Worm (Caenorhabditis elegans): Measurements from ENCODE around the gene K08E7.6.

DNA sequence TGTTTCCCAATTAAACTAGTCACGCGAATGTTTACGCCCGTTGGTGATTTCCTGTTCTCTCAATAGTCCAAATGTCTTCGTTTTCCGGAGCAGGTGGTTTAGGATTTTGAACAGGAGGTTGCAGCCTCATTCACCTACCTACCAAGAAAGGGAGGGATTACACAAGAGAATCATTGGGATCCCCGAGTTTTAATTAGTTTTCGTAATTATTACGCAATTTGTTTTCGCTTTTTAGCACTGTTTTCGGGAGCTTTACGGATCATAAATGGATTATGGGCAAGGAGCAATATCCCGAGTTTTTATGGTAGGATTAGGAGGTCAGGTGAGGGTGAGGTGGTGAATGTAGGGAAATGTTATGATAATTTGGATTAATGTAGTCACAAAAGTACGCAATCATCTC is 35.0 kb downstream of the K08E7.6 start:
- TF ChIP-seq ztf-4 (tag; optimal IDR thresholded peaks at IDR 0.05) (no peak), lin-39 (tag; optimal IDR thresholded peaks at IDR 0.05) (no peak), fos-1 (tag; optimal IDR thresholded peaks at IDR 0.05) (no peak), unc-62 (GFP tag; optimal IDR thresholded peaks at IDR 0.05) (no peak), tbx-2 (tag; optimal IDR thresholded peaks at IDR 0.05) (no peak), mdl-1 (tag; optimal IDR thresholded peaks at IDR 0.05) (no peak), ama-1 (optimal IDR thresholded peaks at IDR 0.05) (no peak), pqm-1 (tag; optimal IDR thresholded peaks at IDR 0.05) (no peak), sea-2 (GFP tag; optimal IDR thresholded peaks at IDR 0.05) (no peak), ztf-11 (tag; optimal IDR thresholded peaks at IDR 0.05) (no peak), aly-2 (tag; optimal IDR thresholded peaks at IDR 0.05) (no peak)

Data from whole organism, L3 larva.